Fruit fly (Drosophila melanogaster): ENCODE results near the gene frac.

DNA sequence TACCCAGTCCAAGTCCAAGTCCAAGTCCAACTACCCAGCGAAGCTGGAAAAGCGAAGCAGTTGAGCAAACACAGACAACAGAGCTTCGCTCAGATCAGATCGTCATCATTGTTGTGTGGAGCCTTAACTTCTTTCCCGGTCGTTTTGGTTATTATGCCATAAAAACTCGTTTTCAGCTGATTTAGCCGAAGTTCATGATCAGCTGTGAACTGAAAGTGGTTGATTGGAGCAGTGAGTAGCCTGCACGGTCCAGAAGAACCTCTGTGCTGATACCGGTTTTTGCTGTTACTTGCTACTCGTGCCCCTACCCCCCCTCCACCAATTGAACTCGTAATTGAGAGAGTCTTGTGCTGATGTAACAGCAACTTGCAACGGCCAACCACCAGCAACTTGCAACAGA lies 48.1 kb downstream of the frac start:
- TF ChIP-seq cnc (optimal IDR thresholded peaks at IDR 0.05), result no peak
- no peak for TF ChIP-seq CG7045 (GFP tag; optimal IDR thresholded peaks at IDR 0.05)
- TF ChIP-seq toe (GFP tag; optimal IDR thresholded peaks at IDR 0.05), result no peak
- no peak for TF ChIP-seq Hr96 (GFP tag; optimal IDR thresholded peaks at IDR 0.05)
- no peak for TF ChIP-seq CG14711 (tag; optimal IDR thresholded peaks at IDR 0.05)
- TF ChIP-seq pad (GFP tag; optimal IDR thresholded peaks at IDR 0.05), result no peak
- TF ChIP-seq CG7101 (tag; optimal IDR thresholded peaks at IDR 0.05), result no peak
- TF ChIP-seq CG33017 (tag; optimal IDR thresholded peaks at IDR 0.05), result no peak
- no peak for TF ChIP-seq Clk (GFP tag; optimal IDR thresholded peaks at IDR 0.05)
- TF ChIP-seq cic (GFP tag; optimal IDR thresholded peaks at IDR 0.05), result no peak
- no peak for TF ChIP-seq CG12768 (GFP tag; optimal IDR thresholded peaks at IDR 0.05)
- TF ChIP-seq Crg-1 (GFP tag; optimal IDR thresholded peaks at IDR 0.05), result no peak

Data from whole organism, adult.